Worm (Caenorhabditis elegans) whole organism, late embryonic: Measurements from ENCODE around the gene rips-1.

Source experiments
- F13H6.1 ChIP-seq: sonication (generic microtip); optimal IDR thresholded peaks from 2 replicates; lab custom pipeline; 2016; ENCODE audit warnings: missing genetic modification characterization, missing compliant biosample characterization
- K02D7.2 ChIP-seq: sonication (generic microtip); optimal IDR thresholded peaks from 2 replicates; lab custom pipeline; 2017; ENCODE audit warnings: mild to moderate bottlenecking, missing genetic modification characterization, missing compliant biosample characterization
- T23F11.4 ChIP-seq: fragments of 200-800 bp; sonication (Bioruptor generic); optimal IDR thresholded peaks from 2 replicates; lab custom pipeline; 2018; ENCODE audit warnings: mild to moderate bottlenecking, missing genetic modification characterization, missing compliant biosample characterization
- Y22D7AL.16 ChIP-seq: sonication (generic microtip); optimal IDR thresholded peaks from 2 replicates; lab custom pipeline; 2016; ENCODE audit warnings: missing genetic modification characterization, missing compliant biosample characterization
- ama-1 ChIP-seq: fragments of 150-350 bp; optimal IDR thresholded peaks from 2 replicates; lab custom pipeline; 2014
- ceh-14 ChIP-seq: sonication (generic microtip); optimal IDR thresholded peaks from 2 replicates; lab custom pipeline; 2016; ENCODE audit warnings: missing genotype, missing genetic modification characterization, missing compliant biosample characterization
- ceh-18 ChIP-seq: sonication (generic microtip); optimal IDR thresholded peaks from 2 replicates; lab custom pipeline; 2016; ENCODE audit warnings: missing genetic modification characterization, missing compliant biosample characterization
- ceh-2 ChIP-seq: sonication (generic microtip); optimal IDR thresholded peaks from 2 replicates; lab custom pipeline; 2016; ENCODE audit warnings: missing genotype, missing genetic modification characterization, missing compliant biosample characterization
- ceh-24 ChIP-seq: sonication (generic microtip); optimal IDR thresholded peaks from 2 replicates; lab custom pipeline; 2016; ENCODE audit warnings: mild to moderate bottlenecking, missing genetic modification characterization, missing compliant biosample characterization
- ceh-30 ChIP-seq: fragments of 150-350 bp; optimal IDR thresholded peaks from 2 replicates; lab custom pipeline; 2014; ENCODE audit warnings: missing biosample characterization, missing genetic modification characterization
- che-1 ChIP-seq: sonication (generic microtip); optimal IDR thresholded peaks from 2 replicates; lab custom pipeline; 2016; ENCODE audit warnings: mild to moderate bottlenecking, missing genetic modification characterization, missing compliant biosample characterization
- dve-1 ChIP-seq: sonication (generic microtip); optimal IDR thresholded peaks from 2 replicates; lab custom pipeline; 2017; ENCODE audit warnings: antibody characterized with exemption, mild to moderate bottlenecking, missing genetic modification characterization, missing compliant biosample characterization
- elt-2 ChIP-seq: sonication (generic microtip); optimal IDR thresholded peaks from 2 replicates; lab custom pipeline; 2016; ENCODE audit warnings: missing genetic modification reagents, missing genetic modification characterization, missing compliant biosample characterization
- ets-4 ChIP-seq: sonication (generic microtip); optimal IDR thresholded peaks from 2 replicates; lab custom pipeline; 2016; ENCODE audit warnings: missing genetic modification characterization, missing compliant biosample characterization
- eyg-1 ChIP-seq: sonication (generic microtip); optimal IDR thresholded peaks from 2 replicates; lab custom pipeline; 2016; ENCODE audit warnings: missing genotype, missing genetic modification characterization, missing compliant biosample characterization
- fax-1 ChIP-seq: sonication (generic microtip); optimal IDR thresholded peaks from 2 replicates; lab custom pipeline; 2016; ENCODE audit warnings: missing genotype, missing genetic modification characterization, missing compliant biosample characterization
- fkh-6 ChIP-seq: sonication (generic microtip); optimal IDR thresholded peaks from 2 replicates; lab custom pipeline; 2016; ENCODE audit warnings: missing genetic modification characterization, missing compliant biosample characterization
- hlh-8 ChIP-seq: sonication (generic microtip); optimal IDR thresholded peaks from 2 replicates; lab custom pipeline; 2016; ENCODE audit warnings: missing genotype, missing genetic modification characterization, missing compliant biosample characterization
- lim-6 ChIP-seq: sonication (generic microtip); optimal IDR thresholded peaks from 2 replicates; lab custom pipeline; 2016; ENCODE audit warnings: missing genetic modification characterization, missing compliant biosample characterization
- mec-3 ChIP-seq: sonication (generic microtip); optimal IDR thresholded peaks from 2 replicates; lab custom pipeline; 2016; ENCODE audit warnings: borderline replicate concordance, missing genetic modification characterization, missing compliant biosample characterization
- nhr-11 ChIP-seq: fragments of 150-350 bp; optimal IDR thresholded peaks from 2 replicates; lab custom pipeline; 2014; ENCODE audit warnings: missing biosample characterization, missing genetic modification characterization
- nhr-232 ChIP-seq: sonication (generic microtip); optimal IDR thresholded peaks from 2 replicates; lab custom pipeline; 2016; ENCODE audit warnings: missing genetic modification characterization, missing compliant biosample characterization
- pag-3 ChIP-seq: sonication (generic microtip); optimal IDR thresholded peaks from 2 replicates; lab custom pipeline; 2016; ENCODE audit warnings: missing compliant biosample characterization, missing genetic modification characterization, borderline replicate concordance
- pat-9 ChIP-seq: fragments of 200-800 bp; sonication (Bioruptor generic); optimal IDR thresholded peaks from 2 replicates; lab custom pipeline; 2018; ENCODE audit warnings: mild to moderate bottlenecking, missing genetic modification characterization, moderate library complexity, missing compliant biosample characterization
- pha-4 ChIP-seq: fragments of 150-350 bp; optimal IDR thresholded peaks from 2 replicates; lab custom pipeline; 2018; ENCODE audit warnings: missing biosample characterization, missing genetic modification reagents, missing genetic modification characterization
- pqm-1 ChIP-seq: sonication (generic microtip); optimal IDR thresholded peaks from 2 replicates; lab custom pipeline; 2016; ENCODE audit warnings: missing genetic modification characterization, missing compliant biosample characterization
- ref-2 ChIP-seq: sonication (generic microtip); optimal IDR thresholded peaks from 2 replicates; lab custom pipeline; 2016; ENCODE audit warnings: missing genetic modification characterization, missing compliant biosample characterization
- sdc-2 ChIP-seq: sonication (generic microtip); optimal IDR thresholded peaks from 2 replicates; lab custom pipeline; 2016; ENCODE audit warnings: missing genotype, missing genetic modification characterization, missing compliant biosample characterization
- sox-2 ChIP-seq: fragments of 200-800 bp; sonication (Bioruptor generic); IDR thresholded peaks from 2 replicates; pipeline ENCODE4 v1.3.6; 2022; ENCODE audit warnings: missing genetic modification reagents, missing genetic modification characterization, missing compliant biosample characterization
- syd-9 ChIP-seq: sonication (generic microtip); optimal IDR thresholded peaks from 2 replicates; lab custom pipeline; 2016; ENCODE audit warnings: mild to moderate bottlenecking, missing genetic modification characterization, moderate library complexity, missing compliant biosample characterization
- tbx-2 ChIP-seq: sonication (generic microtip); optimal IDR thresholded peaks from 2 replicates; lab custom pipeline; 2016; ENCODE audit warnings: missing genetic modification characterization, missing compliant biosample characterization
- tbx-7 ChIP-seq: sonication (generic microtip); optimal IDR thresholded peaks from 2 replicates; lab custom pipeline; 2016; ENCODE audit warnings: missing genotype, missing genetic modification characterization, missing compliant biosample characterization
- ttx-3 ChIP-seq: sonication (generic microtip); optimal IDR thresholded peaks from 2 replicates; lab custom pipeline; 2016; ENCODE audit warnings: missing genetic modification reagents, missing genetic modification characterization, missing compliant biosample characterization
- unc-3 ChIP-seq, 2 experiments: fragments of 200-800 bp in 1 of 2; sonication (Bioruptor generic) in 1 of 2; sonication (generic microtip) in 1 of 2; conservative IDR thresholded peaks in 1 of 2; optimal IDR thresholded peaks in 1 of 2; 2 replicates each; pipeline versions ENCODE4 v1.3.6 to Lab custom; 2016 to 2022; ENCODE audit warnings: missing compliant biosample characterization in 2 of 2, missing genetic modification characterization in 2 of 2, missing genetic modification reagents in 1 of 2
- unc-42 ChIP-seq: sonication (generic microtip); optimal IDR thresholded peaks from 2 replicates; lab custom pipeline; 2016; ENCODE audit warnings: missing genotype, missing genetic modification characterization, missing compliant biosample characterization
- unc-55 ChIP-seq: sonication (generic microtip); optimal IDR thresholded peaks from 2 replicates; lab custom pipeline; 2017; ENCODE audit warnings: missing biosample characterization, missing genetic modification reagents, missing genetic modification characterization
- unc-86 ChIP-seq: sonication (generic microtip); optimal IDR thresholded peaks from 2 replicates; lab custom pipeline; 2016; ENCODE audit warnings: missing genetic modification characterization, missing compliant biosample characterization

rips-1 gene

ce11 chrV:3766904-3767303, 4.9 kb upstream of the rips-1 start, which contains the start of gene Y39H10A.1:
TSS of gene Y39H10A.1 (plus strand) at chrV:3767204.
- TF ChIP-seq tbx-2 (tag; lab: Kevin White, UChicago) (no peak), unc-86 (no peak), syd-9 (tag; lab: Kevin White, UChicago) (no peak), unc-3 (GFP tag; conservative IDR thresholded peaks at IDR 0.05; lab: Robert Waterston, UW) (no peak), unc-3 (tag; optimal IDR thresholded peaks at IDR 0.05; lab: Kevin White, UChicago) (no peak), fkh-6 (tag; lab: Kevin White, UChicago) (no peak), elt-2 (tag; lab: Kevin White, UChicago) (no peak), dve-1 (no peak), pqm-1 (tag; lab: Kevin White, UChicago) (no peak)

- TF ChIP-seq ama-1 (no peak), F13H6.1 (no peak), fax-1 (tag; lab: Kevin White, UChicago) (no peak), mec-3 (no peak), nhr-11 (tag; lab: Kevin White, UChicago) (no peak), unc-55 (GFP tag; lab: Kevin White, UChicago) (no peak), K02D7.2 (tag; lab: Kevin White, UChicago) (no peak), nhr-232 (tag; lab: Kevin White, UChicago) (no peak), ceh-18 (no peak), eyg-1 (no peak), sdc-2 (tag; lab: Kevin White, UChicago) (no peak), ceh-2 (tag; lab: Kevin White, UChicago) (no peak), ttx-3 (no peak), unc-42 (tag; lab: Kevin White, UChicago) (no peak), ceh-24 (tag; lab: Kevin White, UChicago) (no peak), ref-2 (tag; lab: Kevin White, UChicago) (no peak)
These were observed 3.6 kb upstream of the rips-1 start, which contains the start of gene R08E5.4 for ce11 chrV:3768270-3768669. TSS of gene R08E5.4 (plus strand) at chrV:3768570.

- TF ChIP-seq ceh-2 (tag; lab: Kevin White, UChicago), result no peak
- TF ChIP-seq fkh-6 (tag; lab: Kevin White, UChicago), result no peak
- no peak for TF ChIP-seq tbx-7
- TF ChIP-seq pha-4 (tag; lab: Kevin White, UChicago), result no peak
These were observed 1.8 kb downstream of the rips-1 start for ce11 chrV:3773618-3774017.

- TF ChIP-seq ref-2 (tag; lab: Kevin White, UChicago) (no peak), Y22D7AL.16 (tag; lab: Kevin White, UChicago) (no peak), nhr-11 (tag; lab: Kevin White, UChicago) (no peak), lim-6 (tag; lab: Kevin White, UChicago) (no peak), hlh-8 (tag; lab: Kevin White, UChicago) (no peak), ets-4 (tag; lab: Kevin White, UChicago) (no peak), pag-3 (tag; lab: Kevin White, UChicago) (no peak), ceh-30 (tag; lab: Kevin White, UChicago) (no peak), T23F11.4 (GFP tag; lab: Kevin White, UChicago) (no peak), ceh-24 (tag; lab: Kevin White, UChicago) (no peak), pat-9 (tag; lab: Kevin White, UChicago) (no peak), ceh-14 (tag; lab: Kevin White, UChicago) (no peak)
These were observed 2.8 kb downstream of the rips-1 start for ce11 chrV:3774653-3775052.

- no peak for TF ChIP-seq che-1 (tag; lab: Kevin White, UChicago)
- TF ChIP-seq tbx-7, result no peak
- no peak for TF ChIP-seq Y22D7AL.16 (tag; lab: Kevin White, UChicago)
- TF ChIP-seq pqm-1 (tag; lab: Kevin White, UChicago), result no peak
- TF ChIP-seq fkh-6 (tag; lab: Kevin White, UChicago), result no peak
- no peak for TF ChIP-seq sox-2 (GFP tag; lab: Robert Waterston, UW)
- TF ChIP-seq elt-2 (tag; lab: Kevin White, UChicago), result no peak
- no peak for TF ChIP-seq unc-55 (GFP tag; lab: Kevin White, UChicago)
These were observed 4.3 kb downstream of the rips-1 start, which contains the start of gene cysl-3 for ce11 chrV:3776086-3776589. TSS of gene cysl-3 (minus strand) at chrV:3776136.
